Worm (Caenorhabditis elegans) whole organism, young adult: ENCODE data around the gene W06G6.9.

Experiments
- B0019.2 ChIP-seq: fragments of 200-800 bp; sonication (Bioruptor generic); conservative IDR thresholded peaks from 2 replicates; pipeline ENCODE4 v1.3.6; 2022; ENCODE audit warnings: missing genetic modification reagents, missing genetic modification characterization, missing compliant biosample characterization
- B0035.1 ChIP-seq: sonication (generic microtip); optimal IDR thresholded peaks from 2 replicates; lab custom pipeline; 2016; ENCODE audit warnings: missing genetic modification characterization, mild to moderate bottlenecking, missing compliant biosample characterization, missing genotype, missing genetic modification reagents
- F33H1.4 ChIP-seq: fragments of 200-800 bp; sonication (Bioruptor generic); IDR thresholded peaks from 2 replicates; pipeline ENCODE4 v1.3.6; 2022; ENCODE audit warnings: missing genetic modification reagents, missing genetic modification characterization, missing compliant biosample characterization
- F52B5.7 ChIP-seq: sonication (generic microtip); optimal IDR thresholded peaks from 2 replicates; lab custom pipeline; 2016; ENCODE audit warnings: mild to moderate bottlenecking, missing genetic modification characterization, missing compliant biosample characterization
- F55B11.4 ChIP-seq: sonication (generic microtip); optimal IDR thresholded peaks from 2 replicates; lab custom pipeline; 2016; ENCODE audit warnings: missing compliant biosample characterization, missing genetic modification characterization, borderline replicate concordance; ENCODE audit not compliant: insufficient read depth
- K12H6.12 ChIP-seq: fragments of 200-800 bp; sonication (Bioruptor generic); optimal IDR thresholded peaks from 2 replicates; lab custom pipeline; 2018; ENCODE audit warnings: mild to moderate bottlenecking, missing genetic modification characterization, missing compliant biosample characterization
- Y56A3A.18 ChIP-seq: fragments of 200-800 bp; sonication (Bioruptor generic); IDR thresholded peaks from 2 replicates; pipeline ENCODE4 v1.3.6; 2022; ENCODE audit warnings: missing genetic modification reagents, missing genetic modification characterization, missing compliant biosample characterization
- Y67H2A.10 ChIP-seq: fragments of 200-800 bp; sonication (Bioruptor generic); conservative IDR thresholded peaks from 2 replicates; pipeline ENCODE4 v1.3.6; 2022; ENCODE audit warnings: missing genetic modification reagents, missing genetic modification characterization, missing compliant biosample characterization
- attf-3 ChIP-seq: fragments of 200-800 bp; sonication (Bioruptor generic); conservative IDR thresholded peaks from 2 replicates; pipeline ENCODE4 v1.3.6; 2022; ENCODE audit warnings: missing genetic modification reagents, missing genetic modification characterization, missing compliant biosample characterization
- attf-5 ChIP-seq: fragments of 200-800 bp; sonication (Bioruptor generic); optimal IDR thresholded peaks from 2 replicates; lab custom pipeline; 2018; ENCODE audit warnings: mild to moderate bottlenecking, missing genetic modification characterization, missing compliant biosample characterization
- bed-1 ChIP-seq: fragments of 200-800 bp; sonication (Bioruptor generic); IDR thresholded peaks from 2 replicates; pipeline ENCODE4 v1.3.6; 2022; ENCODE audit warnings: missing genetic modification reagents, missing genetic modification characterization, missing compliant biosample characterization
- bed-2 ChIP-seq: fragments of 200-800 bp; sonication (Bioruptor generic); IDR thresholded peaks from 2 replicates; pipeline ENCODE4 v1.3.6; 2022; ENCODE audit warnings: missing genetic modification reagents, missing genetic modification characterization, missing compliant biosample characterization
- ceh-100 ChIP-seq: fragments of 200-800 bp; sonication (Bioruptor generic); IDR thresholded peaks from 2 replicates; pipeline ENCODE4 v1.3.6; 2022; ENCODE audit warnings: missing genetic modification reagents, missing genetic modification characterization, missing compliant biosample characterization
- ceh-27 ChIP-seq: fragments of 200-800 bp; sonication (Bioruptor generic); optimal IDR thresholded peaks from 2 replicates; lab custom pipeline; 2018; ENCODE audit warnings: mild to moderate bottlenecking, missing genetic modification characterization, moderate library complexity, missing compliant biosample characterization
- chd-7 ChIP-seq: sonication (generic microtip); optimal IDR thresholded peaks from 2 replicates; lab custom pipeline; 2016; ENCODE audit warnings: mild to moderate bottlenecking, missing genetic modification characterization, moderate library complexity, missing compliant biosample characterization
- efl-1 ChIP-seq: fragments of 150-350 bp; optimal IDR thresholded peaks from 2 replicates; lab custom pipeline; 2014; ENCODE audit warnings: missing biosample characterization, missing genetic modification reagents, missing genetic modification characterization
- egl-18 ChIP-seq: fragments of 200-800 bp; sonication (Bioruptor generic); IDR thresholded peaks from 2 replicates; pipeline ENCODE4 v1.3.6; 2022; ENCODE audit warnings: missing genetic modification reagents, missing genetic modification characterization, missing compliant biosample characterization
- egrh-3 ChIP-seq: fragments of 200-800 bp; sonication (Bioruptor generic); IDR thresholded peaks from 2 replicates; pipeline ENCODE4 v1.3.6; 2022; ENCODE audit warnings: missing genetic modification reagents, missing genetic modification characterization, missing compliant biosample characterization
- him-1 ChIP-seq: sonication (generic microtip); optimal IDR thresholded peaks from 2 replicates; lab custom pipeline; 2016; ENCODE audit warnings: missing genotype, missing genetic modification reagents, missing genetic modification characterization, missing compliant biosample characterization
- hrde-1 ChIP-seq: sonication (generic microtip); optimal IDR thresholded peaks from 2 replicates; lab custom pipeline; 2016; ENCODE audit warnings: missing genetic modification characterization, mild to moderate bottlenecking, missing compliant biosample characterization, moderate library complexity, missing genotype, missing genetic modification reagents, borderline replicate concordance
- hsf-1 ChIP-seq: fragments of 200-800 bp; sonication (Bioruptor generic); IDR thresholded peaks from 2 replicates; pipeline ENCODE4 v1.3.6; 2022; ENCODE audit warnings: missing genetic modification reagents, missing genetic modification characterization, missing compliant biosample characterization
- lag-1 ChIP-seq: fragments of 200-800 bp; sonication (Bioruptor generic); IDR thresholded peaks from 2 replicates; pipeline ENCODE4 v1.3.6; 2022; ENCODE audit warnings: missing genetic modification reagents, missing genetic modification characterization, missing compliant biosample characterization
- lsy-27 ChIP-seq: sonication (generic microtip); optimal IDR thresholded peaks from 2 replicates; lab custom pipeline; 2017; ENCODE audit warnings: missing genetic modification characterization, mild to moderate bottlenecking, missing compliant biosample characterization, antibody characterized with exemption, missing genotype, borderline replicate concordance; ENCODE audit not compliant: insufficient read depth
- madf-3 ChIP-seq: fragments of 200-800 bp; sonication (Bioruptor generic); IDR thresholded peaks from 2 replicates; pipeline ENCODE4 v1.3.6; 2022; ENCODE audit warnings: missing genetic modification reagents, missing genetic modification characterization, missing compliant biosample characterization
- madf-6 ChIP-seq: fragments of 200-800 bp; sonication (Bioruptor generic); IDR thresholded peaks from 2 replicates; pipeline ENCODE4 v1.3.6; 2022; ENCODE audit warnings: missing genetic modification reagents, missing genetic modification characterization, missing compliant biosample characterization
- nfya-1 ChIP-seq: sonication (generic microtip); optimal IDR thresholded peaks from 2 replicates; lab custom pipeline; 2017; ENCODE audit warnings: antibody characterized with exemption, missing compliant biosample characterization, missing genetic modification characterization, borderline replicate concordance; ENCODE audit not compliant: insufficient read depth
- nfyb-1 ChIP-seq: fragments of 200-800 bp; sonication (Bioruptor generic); IDR thresholded peaks from 2 replicates; pipeline ENCODE4 v1.3.6; 2022; ENCODE audit warnings: missing genetic modification reagents, missing genetic modification characterization, missing compliant biosample characterization
- nhr-179 ChIP-seq: sonication (generic microtip); optimal IDR thresholded peaks from 2 replicates; lab custom pipeline; 2016; ENCODE audit warnings: mild to moderate bottlenecking, missing genetic modification characterization, missing compliant biosample characterization
- nhr-80 ChIP-seq: sonication (generic microtip); optimal IDR thresholded peaks from 2 replicates; lab custom pipeline; 2016; ENCODE audit warnings: missing genetic modification characterization, missing compliant biosample characterization
- nhr-90 ChIP-seq: sonication (generic microtip); optimal IDR thresholded peaks from 2 replicates; lab custom pipeline; 2016; ENCODE audit warnings: missing genotype, mild to moderate bottlenecking, missing genetic modification characterization, missing compliant biosample characterization
- pbrm-1 ChIP-seq: fragments of 200-800 bp; sonication (Bioruptor generic); IDR thresholded peaks from 2 replicates; pipeline ENCODE4 v1.3.6; 2022; ENCODE audit warnings: missing genetic modification reagents, missing genetic modification characterization, missing compliant biosample characterization
- pha-4 ChIP-seq: fragments of 150-350 bp; sonication (generic microtip); optimal IDR thresholded peaks from 2 replicates; lab custom pipeline; 2014; ENCODE audit warnings: missing biosample characterization, missing genetic modification reagents, missing genetic modification characterization
- repo-1 ChIP-seq: sonication (generic microtip); optimal IDR thresholded peaks from 2 replicates; lab custom pipeline; 2017; ENCODE audit warnings: mild to moderate bottlenecking, missing genetic modification characterization, missing compliant biosample characterization
- sdz-38 ChIP-seq: sonication (generic microtip); optimal IDR thresholded peaks from 2 replicates; lab custom pipeline; 2016; ENCODE audit warnings: missing genotype, missing genetic modification characterization, missing compliant biosample characterization
- sptf-2 ChIP-seq: fragments of 200-800 bp; sonication (Bioruptor generic); optimal IDR thresholded peaks from 2 replicates; lab custom pipeline; 2018; ENCODE audit warnings: mild to moderate bottlenecking, missing genetic modification characterization, missing compliant biosample characterization
- unc-62 ChIP-seq: fragments of 150-350 bp; optimal IDR thresholded peaks from 2 replicates; lab custom pipeline; 2014; ENCODE audit warnings: missing biosample characterization, missing genetic modification reagents, missing genetic modification characterization
- xnd-1 ChIP-seq: sonication (generic microtip); optimal IDR thresholded peaks from 2 replicates; lab custom pipeline; 2016; ENCODE audit warnings: missing genotype, missing genetic modification reagents, missing genetic modification characterization, missing compliant biosample characterization
- zfh-2 ChIP-seq: fragments of 200-800 bp; sonication (Bioruptor generic); conservative IDR thresholded peaks from 2 replicates; pipeline ENCODE4 v1.3.6; 2022; ENCODE audit warnings: missing genetic modification reagents, missing genetic modification characterization, missing compliant biosample characterization
- ztf-22 ChIP-seq: fragments of 200-800 bp; sonication (Bioruptor generic); optimal IDR thresholded peaks from 2 replicates; lab custom pipeline; 2018; ENCODE audit warnings: mild to moderate bottlenecking, missing genetic modification characterization, moderate library complexity, missing compliant biosample characterization
- ztf-25 ChIP-seq: fragments of 200-800 bp; sonication (Bioruptor generic); IDR thresholded peaks from 2 replicates; pipeline ENCODE4 v1.3.6; 2022; ENCODE audit warnings: missing genetic modification reagents, missing genetic modification characterization, missing compliant biosample characterization

Gene W06G6.9

DNA sequence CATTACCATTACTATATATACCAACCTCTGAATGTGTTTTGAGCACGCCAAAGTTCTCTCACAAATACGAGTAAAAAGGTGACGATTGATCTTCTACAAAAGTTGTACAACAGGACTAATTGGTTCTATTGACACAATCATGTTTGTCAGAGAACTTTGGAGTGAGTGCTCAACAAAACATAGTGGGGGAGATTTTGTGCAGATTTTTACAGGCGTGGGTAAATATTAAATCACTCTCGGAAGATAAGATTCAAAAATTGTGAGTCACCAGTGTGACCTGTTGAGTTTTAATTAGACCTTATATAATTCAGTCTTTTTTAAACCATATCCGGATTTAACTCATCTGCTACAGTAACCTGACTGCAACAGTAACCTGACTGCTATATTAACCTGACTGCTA is 25.9 kb upstream of the W06G6.9 start, which contains the start of gene F14F8.8:
Gene F14F8.8 (minus strand): TSS at position 101 of the 400 bp plus-strand sequence.
- TF ChIP-seq ceh-27 (no peak), nhr-179 (tag; lab: Kevin White, UChicago) (no peak), bed-1 (GFP tag; lab: Robert Waterston, UW) (no peak), nhr-80 (tag; lab: Kevin White, UChicago) (no peak), lag-1 (GFP tag; lab: Robert Waterston, UW) (no peak), ztf-22 (GFP tag; lab: Kevin White, UChicago) (no peak), B0019.2 (GFP tag; lab: Robert Waterston, UW) (no peak), egl-18 (GFP tag; lab: Robert Waterston, UW) (no peak), F52B5.7 (no peak), nhr-90 (tag; lab: Kevin White, UChicago) (no peak), F55B11.4 (tag; lab: Kevin White, UChicago) (no peak)

ce11 chrV:16671190-16671589 is 24.9 kb upstream of the W06G6.9 start, which contains the start of gene str-61:
str-61 (minus strand) TSS chrV:16671290.
- TF ChIP-seq Y67H2A.10 (GFP tag; lab: Robert Waterston, UW) = no peak
- no peak for TF ChIP-seq ceh-100
- TF ChIP-seq bed-1 (GFP tag; lab: Robert Waterston, UW) = no peak
- no peak for TF ChIP-seq Y56A3A.18 (GFP tag; lab: Robert Waterston, UW)
- no peak for TF ChIP-seq sdz-38 (tag; lab: Kevin White, UChicago)
- no peak for TF ChIP-seq nfya-1 (tag; lab: Kevin White, UChicago)
- TF ChIP-seq F55B11.4 (tag; lab: Kevin White, UChicago) = no peak
- TF ChIP-seq B0035.1 (tag; lab: Kevin White, UChicago) = no peak
- TF ChIP-seq xnd-1 (tag; lab: Kevin White, UChicago) = no peak
- TF ChIP-seq bed-2 = no peak
- TF ChIP-seq madf-3 (GFP tag; lab: Robert Waterston, UW) = no peak
- no peak for TF ChIP-seq pha-4 (tag; lab: Kevin White, UChicago)
- no peak for TF ChIP-seq lsy-27 (tag; lab: Kevin White, UChicago)
- no peak for TF ChIP-seq B0019.2 (GFP tag; lab: Robert Waterston, UW)
- TF ChIP-seq attf-5 (GFP tag; lab: Kevin White, UChicago) = no peak
- TF ChIP-seq F33H1.4 (GFP tag; lab: Robert Waterston, UW) = no peak
- TF ChIP-seq him-1 (tag; lab: Kevin White, UChicago) = no peak
- TF ChIP-seq repo-1 (tag; lab: Kevin White, UChicago) = no peak
- TF ChIP-seq egrh-3 (GFP tag; lab: Robert Waterston, UW) = no peak

ce11 chrV:16668473-16668872 is 22.2 kb upstream of the W06G6.9 start, which contains the start of gene F14F8.9:
F14F8.9 (minus strand) TSS chrV:16668573.
- TF ChIP-seq pbrm-1 (GFP tag; lab: Robert Waterston, UW) (no peak), ztf-25 (GFP tag; lab: Robert Waterston, UW) (no peak), unc-62 (GFP tag; lab: Kevin White, UChicago) (no peak), efl-1 (GFP tag; lab: Kevin White, UChicago) (no peak), zfh-2 (GFP tag; lab: Robert Waterston, UW) (no peak), attf-3 (no peak)

DNA sequence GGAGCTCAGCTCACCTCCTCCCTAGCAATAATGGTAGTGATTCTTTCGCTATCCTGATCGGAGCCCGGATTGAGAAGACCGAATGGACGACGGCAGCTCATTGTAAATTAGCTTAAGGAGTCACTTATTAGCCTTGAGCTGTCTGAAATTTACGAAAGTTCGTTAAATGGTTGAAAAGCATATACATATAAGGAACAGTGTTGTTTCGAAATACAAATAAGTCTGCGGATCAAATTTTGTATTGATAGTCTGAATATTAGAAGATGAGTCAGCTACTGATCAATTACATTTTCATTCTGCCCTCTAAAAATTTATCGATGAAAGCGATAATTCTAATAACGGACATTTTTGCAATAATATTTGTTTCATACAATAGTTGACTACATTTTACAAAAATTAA is 20.4 kb upstream of the W06G6.9 start, which contains the start of gene F14F8.14:
Gene F14F8.14 (minus strand): TSS at position 101 of the 400 bp plus-strand sequence.
- TF ChIP-seq F52B5.7 (no peak), nfyb-1 (GFP tag; lab: Robert Waterston, UW) (no peak), sptf-2 (GFP tag; lab: Kevin White, UChicago) (no peak), chd-7 (tag; lab: Kevin White, UChicago) (no peak), egrh-3 (GFP tag; lab: Robert Waterston, UW) (no peak), hsf-1 (GFP tag; lab: Robert Waterston, UW) (no peak), K12H6.12 (tag; lab: Kevin White, UChicago) (no peak), madf-6 (GFP tag; lab: Robert Waterston, UW) (no peak), hrde-1 (tag; lab: Kevin White, UChicago) (no peak)
